Fruit fly (Drosophila melanogaster) whole organism, prepupa: Measurements from ENCODE around the gene CG42716.

Experiments
- Blimp-1 ChIP-seq: fragments of 200-800 bp; sonication (Bioruptor generic); optimal IDR thresholded peaks from 3 replicates; lab custom pipeline; 2017; ENCODE audit warnings: missing biosample characterization, missing genetic modification characterization, mild to moderate bottlenecking, moderate library complexity, missing genetic modification reagents
- CG10631 ChIP-seq: fragments of 200-800 bp; sonication (Bioruptor generic); optimal IDR thresholded peaks from 2 replicates; lab custom pipeline; 2016; ENCODE audit warnings: missing biosample characterization, missing genetic modification characterization
- CG11294 ChIP-seq: fragments of 200-800 bp; sonication (Bioruptor generic); IDR thresholded peaks from 2 replicates; pipeline ENCODE4 v1.3.6; 2022; ENCODE audit warnings: missing biosample characterization, missing genetic modification characterization
- CG11762 ChIP-seq: fragments of 200-800 bp; sonication (Bioruptor generic); optimal IDR thresholded peaks from 3 replicates; lab custom pipeline; 2016; ENCODE audit warnings: missing biosample characterization, missing genetic modification characterization; ENCODE audit not compliant: insufficient read depth
- CG11902 ChIP-seq: fragments of 200-800 bp; sonication (Bioruptor generic); optimal IDR thresholded peaks from 3 replicates; lab custom pipeline; 2016; ENCODE audit warnings: missing biosample characterization, missing genetic modification characterization
- CG3032 ChIP-seq: fragments of 200-800 bp; optimal IDR thresholded peaks from 2 replicates; lab custom pipeline; 2019; ENCODE audit warnings: missing biosample characterization, mild to moderate bottlenecking, missing genetic modification characterization, moderate library complexity
- CG31627 ChIP-seq: fragments of 200-800 bp; sonication (Bioruptor generic); optimal IDR thresholded peaks from 3 replicates; lab custom pipeline; 2016; ENCODE audit warnings: missing biosample characterization, missing genetic modification characterization
- CG32006 ChIP-seq: fragments of 200-800 bp; sonication (Bioruptor generic); optimal IDR thresholded peaks from 3 replicates; lab custom pipeline; 2017; ENCODE audit warnings: missing biosample characterization, mild to moderate bottlenecking, missing genetic modification characterization
- CG3919 ChIP-seq: fragments of 200-800 bp; sonication (Bioruptor generic); optimal IDR thresholded peaks from 3 replicates; lab custom pipeline; 2016; ENCODE audit warnings: missing biosample characterization, missing genetic modification characterization
- CG6163 ChIP-seq: fragments of 200-800 bp; sonication (Bioruptor generic); IDR thresholded peaks from 3 replicates; pipeline ENCODE4 v1.3.6; 2022; ENCODE audit warnings: missing biosample characterization, missing genetic modification characterization
- CG6276 ChIP-seq: fragments of 200-800 bp; sonication (Bioruptor generic); optimal IDR thresholded peaks from 2 replicates; lab custom pipeline; 2017; ENCODE audit warnings: missing biosample characterization, mild to moderate bottlenecking, missing genetic modification characterization
- CG6792 ChIP-seq: fragments of 200-800 bp; sonication (Bioruptor generic); optimal IDR thresholded peaks from 3 replicates; lab custom pipeline; 2016; ENCODE audit warnings: missing biosample characterization, missing genetic modification characterization
- CG6808 ChIP-seq: fragments of 200-800 bp; sonication (Bioruptor generic); optimal IDR thresholded peaks from 3 replicates; lab custom pipeline; 2017; ENCODE audit warnings: missing biosample characterization, missing genetic modification characterization, mild to moderate bottlenecking, moderate library complexity, missing genetic modification reagents
- CG8119 ChIP-seq: fragments of 200-800 bp; sonication (Bioruptor generic); IDR thresholded peaks from 3 replicates; pipeline ENCODE4 v1.3.6; 2022; ENCODE audit warnings: missing biosample characterization, missing genetic modification characterization
- CG8632 ChIP-seq: fragments of 200-800 bp; sonication (Bioruptor generic); optimal IDR thresholded peaks from 3 replicates; lab custom pipeline; 2016; ENCODE audit warnings: missing biosample characterization, missing genetic modification characterization
- CG9139 ChIP-seq: fragments of 200-800 bp; sonication (Bioruptor generic); optimal IDR thresholded peaks from 3 replicates; lab custom pipeline; 2017; ENCODE audit warnings: missing biosample characterization, mild to moderate bottlenecking, missing genetic modification characterization
- Eip75B ChIP-seq: fragments of 200-800 bp; sonication (Bioruptor generic); optimal IDR thresholded peaks from 3 replicates; lab custom pipeline; 2016; ENCODE audit warnings: missing biosample characterization, missing genetic modification characterization
- Eip78C ChIP-seq: fragments of 200-800 bp; sonication (Bioruptor generic); peaks from one replicate; lab custom pipeline; 2016; ENCODE audit warnings: missing biosample characterization, missing genetic modification characterization
- Eip93F ChIP-seq: fragments of 200-800 bp; sonication (Bioruptor generic); optimal IDR thresholded peaks from 2 replicates; lab custom pipeline; 2016; ENCODE audit warnings: missing biosample characterization, mild to moderate bottlenecking, missing genetic modification characterization
- Ets21C ChIP-seq: fragments of 200-800 bp; sonication (Bioruptor generic); optimal IDR thresholded peaks from 3 replicates; lab custom pipeline; 2016; ENCODE audit warnings: missing biosample characterization, missing genetic modification characterization
- Ets96B ChIP-seq: fragments of 200-800 bp; optimal IDR thresholded peaks from 2 replicates; lab custom pipeline; 2019; ENCODE audit warnings: missing biosample characterization, mild to moderate bottlenecking, missing genetic modification characterization, moderate library complexity
- Hr39 ChIP-seq: fragments of 200-800 bp; sonication (Bioruptor generic); optimal IDR thresholded peaks from 2 replicates; lab custom pipeline; 2016; ENCODE audit warnings: missing biosample characterization, missing genetic modification characterization
- Hr4 ChIP-seq: fragments of 200-800 bp; sonication (Bioruptor generic); optimal IDR thresholded peaks from 3 replicates; lab custom pipeline; 2016; ENCODE audit warnings: missing biosample characterization, missing genetic modification characterization
- OdsH ChIP-seq: fragments of 200-800 bp; sonication (Bioruptor generic); optimal IDR thresholded peaks from 3 replicates; lab custom pipeline; 2016; ENCODE audit warnings: missing biosample characterization, missing genetic modification characterization
- Sox102F ChIP-seq: fragments of 200-800 bp; sonication (Bioruptor generic); optimal IDR thresholded peaks from 2 replicates; lab custom pipeline; 2016; ENCODE audit warnings: missing biosample characterization, mild to moderate bottlenecking, missing genetic modification characterization
- Sox14 ChIP-seq: fragments of 200-800 bp; sonication (Bioruptor generic); optimal IDR thresholded peaks from 3 replicates; lab custom pipeline; 2016; ENCODE audit warnings: missing biosample characterization, missing genetic modification characterization
- Sox15 ChIP-seq: fragments of 200-800 bp; sonication (Bioruptor generic); optimal IDR thresholded peaks from 3 replicates; lab custom pipeline; 2016; ENCODE audit warnings: missing biosample characterization, missing genetic modification characterization
- acj6 ChIP-seq: fragments of 200-800 bp; sonication (Bioruptor generic); optimal IDR thresholded peaks from 3 replicates; lab custom pipeline; 2016; ENCODE audit warnings: missing biosample characterization, missing genetic modification characterization
- cyc ChIP-seq: fragments of 200-800 bp; sonication (Bioruptor generic); optimal IDR thresholded peaks from 3 replicates; lab custom pipeline; 2016; ENCODE audit warnings: missing biosample characterization, missing genetic modification characterization
- dsx ChIP-seq: fragments of 200-800 bp; optimal IDR thresholded peaks from 3 replicates; lab custom pipeline; 2019; ENCODE audit warnings: missing biosample characterization, mild to moderate bottlenecking, missing genetic modification characterization, moderate library complexity; ENCODE audit not compliant: poor library complexity, severe bottlenecking
- eg ChIP-seq: fragments of 200-800 bp; sonication (Bioruptor generic); IDR thresholded peaks from 3 replicates; pipeline ENCODE4 v1.3.6; 2022; ENCODE audit warnings: missing biosample characterization, missing genetic modification characterization
- fkh ChIP-seq: fragments of 200-800 bp; sonication (Bioruptor generic); optimal IDR thresholded peaks from 3 replicates; lab custom pipeline; 2017; ENCODE audit warnings: missing biosample characterization, mild to moderate bottlenecking, missing genetic modification characterization, moderate library complexity
- lz ChIP-seq: fragments of 200-800 bp; sonication (Bioruptor generic); optimal IDR thresholded peaks from 3 replicates; lab custom pipeline; 2016; ENCODE audit warnings: missing biosample characterization, missing genetic modification characterization
- net ChIP-seq: fragments of 200-800 bp; sonication (Bioruptor generic); optimal IDR thresholded peaks from 3 replicates; lab custom pipeline; 2016; ENCODE audit warnings: missing biosample characterization, missing genetic modification characterization
- pdm3 ChIP-seq: fragments of 200-800 bp; sonication (Bioruptor generic); optimal IDR thresholded peaks from 3 replicates; lab custom pipeline; 2016; ENCODE audit warnings: missing biosample characterization, missing genetic modification characterization
- salr ChIP-seq, 2 experiments: fragments of 200-800 bp; sonication (Bioruptor generic); optimal IDR thresholded peaks; 3 replicates each; lab custom pipeline; 2016 to 2018; ENCODE audit warnings: missing biosample characterization in 2 of 2, missing genetic modification characterization in 2 of 2, mild to moderate bottlenecking in 1 of 2
- spab ChIP-seq: fragments of 200-800 bp; sonication (Bioruptor generic); optimal IDR thresholded peaks from 2 replicates; lab custom pipeline; 2017; ENCODE audit warnings: missing biosample characterization, mild to moderate bottlenecking, missing genetic modification characterization, missing genetic modification reagents
- svp ChIP-seq: fragments of 200-800 bp; sonication (Bioruptor generic); peaks from one replicate; lab custom pipeline; 2016; ENCODE audit warnings: missing biosample characterization, missing genetic modification characterization
- topi ChIP-seq: fragments of 200-800 bp; sonication (Bioruptor generic); optimal IDR thresholded peaks from 3 replicates; lab custom pipeline; 2016; ENCODE audit warnings: missing biosample characterization, missing genetic modification characterization
- vri ChIP-seq: fragments of 200-800 bp; sonication (Bioruptor generic); optimal IDR thresholded peaks from 3 replicates; lab custom pipeline; 2016; ENCODE audit warnings: missing biosample characterization, mild to moderate bottlenecking, missing genetic modification characterization

Gene CG42716

dm6 chr3L:16056101-16056891 lies 22.7 kb downstream of the CG42716 start:
- TF ChIP-seq Eip75B (no peak), cyc (GFP tag; lab: Kevin White, UChicago) (no peak), CG11902 (no peak), CG10631 (GFP tag; lab: Kevin White, UChicago) (no peak), spab (GFP tag; lab: Kevin White, UChicago) (no peak), CG8632 (GFP tag; lab: Kevin White, UChicago) (no peak), CG11294 (GFP tag; lab: Robert Waterston, UW) (no peak), CG3032 (no peak), Hr4 (GFP tag; lab: Kevin White, UChicago) (no peak), CG3919 (no peak), CG32006 (GFP tag; lab: Kevin White, UChicago) (peak; percentile 12), topi (GFP tag; lab: Kevin White, UChicago) (no peak), CG11762 (GFP tag; lab: Kevin White, UChicago) (no peak), CG6808 (no peak), Ets96B (tag; lab: Kevin White, UChicago) (no peak), salr (GFP tag; optimal IDR thresholded peaks at IDR 0.05; lab: Kevin White, UChicago) (peak in 1 of 2 experiments; percentile 17), CG31627 (GFP tag; lab: Kevin White, UChicago) (no peak), pdm3 (GFP tag; lab: Kevin White, UChicago) (no peak), CG9139 (GFP tag; lab: Kevin White, UChicago) (no peak), Sox102F (GFP tag; lab: Kevin White, UChicago) (no peak), acj6 (GFP tag; lab: Kevin White, UChicago) (no peak), Eip78C (peak; percentile 54), eg (GFP tag; lab: Robert Waterston, UW) (no peak), Blimp-1 (GFP tag; lab: Kevin White, UChicago) (no peak), fkh (peak; percentile 62), svp (GFP tag; lab: Kevin White, UChicago) (peak; percentile 61), CG8119 (GFP tag; lab: Robert Waterston, UW) (no peak), dsx (GFP tag; lab: Kevin White, UChicago) (no peak), Ets21C (GFP tag; lab: Kevin White, UChicago) (no peak), Hr39 (GFP tag; lab: Kevin White, UChicago) (no peak), Sox14 (GFP tag; lab: Kevin White, UChicago) (no peak), vri (GFP tag; lab: Kevin White, UChicago) (no peak), Sox15 (GFP tag; lab: Kevin White, UChicago) (no peak), Eip93F (GFP tag; lab: Kevin White, UChicago) (no peak), CG6163 (no peak), OdsH (GFP tag; lab: Kevin White, UChicago) (no peak), lz (GFP tag; lab: Kevin White, UChicago) (no peak), net (GFP tag; lab: Kevin White, UChicago) (peak; percentile 28), CG6792 (GFP tag; lab: Kevin White, UChicago) (no peak), CG6276 (GFP tag; lab: Kevin White, UChicago) (peak; percentile 23)
- TF ChIP-seq, all 60 proteins: peak for 7
